Fruit fly (Drosophila melanogaster): ENCODE results near the gene Dpy-30L2.

The Dpy-30L2 gene

DNA sequence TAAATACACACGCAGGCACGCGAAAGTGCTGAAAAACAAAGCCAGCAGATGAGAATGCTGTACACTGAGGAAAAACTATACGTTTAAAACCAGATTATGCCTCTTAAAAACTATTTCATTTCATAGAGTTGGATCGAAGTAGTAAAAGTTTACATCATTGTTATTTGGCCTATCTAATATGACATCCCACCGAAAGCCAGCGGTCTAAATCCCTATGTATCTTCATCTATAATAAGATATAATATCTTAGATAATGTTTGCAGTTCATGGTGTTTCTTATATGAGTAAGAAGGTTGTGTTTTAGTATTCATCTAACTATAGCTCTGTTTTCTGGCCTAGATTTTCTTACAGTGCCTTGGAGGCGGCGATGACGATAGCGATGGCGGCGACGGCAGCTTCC, 37.4 kb downstream of the Dpy-30L2 start (continued):
- no peak for TF ChIP-seq psq (GFP tag; optimal IDR thresholded peaks at IDR 0.05)
- peak; percentile 37 for TF ChIP-seq CG3281 (GFP tag; optimal IDR thresholded peaks at IDR 0.05)
- TF ChIP-seq Nf-YA (GFP tag; IDR thresholded peaks at IDR 0.05): no peak
- TF ChIP-seq PHDP (tag; optimal IDR thresholded peaks at IDR 0.05): peak; percentile 11
- peak; percentile 56 for TF ChIP-seq Meics (GFP tag; optimal IDR thresholded peaks at IDR 0.05)
- TF ChIP-seq CG10147 (GFP tag; optimal IDR thresholded peaks at IDR 0.05): peak; percentile 21
- TF ChIP-seq CG17361 (GFP tag; IDR thresholded peaks at IDR 0.05): peak; percentile 39; the same call in 1 of the 3 replicates
- no peak for TF ChIP-seq CG13624 (GFP tag; optimal IDR thresholded peaks at IDR 0.05)
- no peak for TF ChIP-seq CG10209 (GFP tag; optimal IDR thresholded peaks at IDR 0.05)
- peak; percentile 38 for TF ChIP-seq Fer1 (GFP tag; optimal IDR thresholded peaks at IDR 0.05)
- peak in 1 of 2 experiments; percentile 35 for TF ChIP-seq Hr51 (GFP tag; optimal IDR thresholded peaks at IDR 0.05)
- no peak for TF ChIP-seq CG8924 (tag; optimal IDR thresholded peaks at IDR 0.05)
- TF ChIP-seq CG15514 (GFP tag; optimal IDR thresholded peaks at IDR 0.05): peak; percentile 15
- TF ChIP-seq bcd (GFP tag; optimal IDR thresholded peaks at IDR 0.05): peak; percentile 4
- peak; percentile 32 for TF ChIP-seq cwo (GFP tag; optimal IDR thresholded peaks at IDR 0.05)
- TF ChIP-seq HHEX (GFP tag; optimal IDR thresholded peaks at IDR 0.05): peak; percentile 24
- no peak for TF ChIP-seq TFAM (GFP tag; optimal IDR thresholded peaks at IDR 0.05)
- peak; percentile 29 for TF ChIP-seq Sox100B (GFP tag; optimal IDR thresholded peaks at IDR 0.05)
- peak; percentile 13 for TF ChIP-seq fd96Cb (tag; optimal IDR thresholded peaks at IDR 0.05)
- peak; percentile 44 for TF ChIP-seq lab (GFP tag; optimal IDR thresholded peaks at IDR 0.05)
- no peak for TF ChIP-seq crp (GFP tag; optimal IDR thresholded peaks at IDR 0.05)
- TF ChIP-seq CG14667 (GFP tag; IDR thresholded peaks at IDR 0.05): no peak
- peak; percentile 65 for TF ChIP-seq CG2678 (tag; optimal IDR thresholded peaks at IDR 0.05)
- peak; percentile 22 for TF ChIP-seq CG10267 (tag; optimal IDR thresholded peaks at IDR 0.05)
- TF ChIP-seq Asciz (GFP tag; optimal IDR thresholded peaks at IDR 0.05): peak; percentile 17
- no peak for TF ChIP-seq CG5953 (GFP tag; IDR thresholded peaks at IDR 0.05)
- TF ChIP-seq row (GFP tag; IDR thresholded peaks at IDR 0.05): 0 out of 3 replicates have a peak, but pooled peaks have one; percentile 35
- no peak for TF ChIP-seq Dip2 (GFP tag; IDR thresholded peaks at IDR 0.05)
- TF ChIP-seq stwl (tag; optimal IDR thresholded peaks at IDR 0.05): no peak
- TF ChIP-seq CG7556 (GFP tag; optimal IDR thresholded peaks at IDR 0.05): peak; percentile 63
- no peak for TF ChIP-seq MESR4 (GFP tag; optimal IDR thresholded peaks at IDR 0.05)
- peak; percentile 44 for TF ChIP-seq Hand (GFP tag; optimal IDR thresholded peaks at IDR 0.05)
- peak; percentile 20 for TF ChIP-seq org-1 (GFP tag; optimal IDR thresholded peaks at IDR 0.05)

DNA sequence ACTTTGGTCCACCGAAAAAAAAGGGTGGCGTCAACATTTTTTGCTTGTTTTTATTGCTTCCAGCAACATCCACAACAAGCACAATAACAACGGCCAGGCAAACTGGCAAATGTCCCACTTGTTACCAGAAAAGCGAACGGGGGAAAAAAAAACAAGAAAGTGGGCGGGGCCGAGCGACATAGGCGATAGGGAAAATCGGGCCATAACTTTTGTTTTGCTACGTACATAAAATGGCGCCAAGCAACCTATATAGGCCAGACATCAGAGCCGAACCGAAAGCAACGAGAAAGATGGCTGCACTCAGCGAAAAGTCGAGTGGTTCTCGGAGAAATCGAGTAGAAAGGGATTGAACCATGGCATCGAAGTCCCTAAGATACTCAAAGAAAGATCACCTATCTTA, 40.3 kb downstream of the Dpy-30L2 start:
- TF ChIP-seq Hsf (GFP tag; optimal IDR thresholded peaks at IDR 0.05): no peak
- TF ChIP-seq CG9727 (GFP tag; optimal IDR thresholded peaks at IDR 0.05): peak; percentile 3
- no peak for TF ChIP-seq Mad (GFP tag; optimal IDR thresholded peaks at IDR 0.05)
- peak; percentile 38 for TF ChIP-seq grau (tag; optimal IDR thresholded peaks at IDR 0.05)
- TF ChIP-seq CG17361 (GFP tag; IDR thresholded peaks at IDR 0.05): 0 out of 3 replicates have a peak, but pooled peaks have one; percentile 37
- no peak for TF ChIP-seq CG34224 (GFP tag; IDR thresholded peaks at IDR 0.05; ENCODE audit: partially characterized antibody)
- 0 out of 4 replicates have a peak, but pooled peaks have one; percentile 12 for TF ChIP-seq Gug (GFP tag; IDR thresholded peaks at IDR 0.05)
- TF ChIP-seq CG2678 (tag; optimal IDR thresholded peaks at IDR 0.05): peak; percentile 22
- peak; percentile 37 for TF ChIP-seq CG13424 (tag; optimal IDR thresholded peaks at IDR 0.05)
- TF ChIP-seq CG13894 (tag; optimal IDR thresholded peaks at IDR 0.05): peak; percentile 62
- peak; percentile 40 for TF ChIP-seq Hmr (GFP tag; optimal IDR thresholded peaks at IDR 0.05)
- TF ChIP-seq Ptx1 (GFP tag; IDR thresholded peaks at IDR 0.05): 0 out of 2 replicates have a peak, but pooled peaks have one; percentile 6
- no peak for TF ChIP-seq jigr1 (GFP tag; IDR thresholded peaks at IDR 0.05)
- no peak for TF ChIP-seq Antp (GFP tag; optimal IDR thresholded peaks at IDR 0.05)
- TF ChIP-seq scrt (GFP tag; optimal IDR thresholded peaks at IDR 0.05): peak; percentile 77
- TF ChIP-seq CG18619 (GFP tag; optimal IDR thresholded peaks at IDR 0.05): peak; percentile 26
- TF ChIP-seq wor (GFP tag; IDR thresholded peaks at IDR 0.05): no peak
- no peak for TF ChIP-seq grn (GFP tag; optimal IDR thresholded peaks at IDR 0.05)
- peak; percentile 1 for TF ChIP-seq lab (GFP tag; optimal IDR thresholded peaks at IDR 0.05)
- peak; percentile 41 for TF ChIP-seq dmrt99B (tag; optimal IDR thresholded peaks at IDR 0.05)
- TF ChIP-seq CG7556 (GFP tag; optimal IDR thresholded peaks at IDR 0.05): peak; percentile 39

Measured in whole organism, embryonic.